Worm (Caenorhabditis elegans) whole organism, mixed stage, embryonic: ENCODE results near the gene slc-36.1.
A peak's percentile ranks its signal among the peaks of the same experiment; 100 is the strongest.

Source experiments
- M03D4.4 ChIP-seq: sonication (generic microtip); optimal IDR thresholded peaks from 2 replicates; lab custom pipeline; 2017; ENCODE audit warnings: mild to moderate bottlenecking, missing genetic modification characterization, missing compliant biosample characterization
- lin-13 ChIP-seq: fragments of 150-350 bp; optimal IDR thresholded peaks from 2 replicates; lab custom pipeline; 2014; ENCODE audit warnings: missing biosample characterization, missing genetic modification characterization
- lin-32 ChIP-seq: fragments of 200-800 bp; sonication (Bioruptor generic); optimal IDR thresholded peaks from 2 replicates; lab custom pipeline; 2018; ENCODE audit warnings: mild to moderate bottlenecking, missing genetic modification characterization, missing compliant biosample characterization
- lsy-2 ChIP-seq: fragments of 150-350 bp; optimal IDR thresholded peaks from 2 replicates; lab custom pipeline; 2014; ENCODE audit warnings: missing biosample characterization, missing genetic modification characterization
- mab-5 ChIP-seq: fragments of 150-350 bp; optimal IDR thresholded peaks from 2 replicates; lab custom pipeline; 2014; ENCODE audit warnings: missing biosample characterization, missing genetic modification characterization
- nhr-28 ChIP-seq: fragments of 150-350 bp; optimal IDR thresholded peaks from 2 replicates; lab custom pipeline; 2014; ENCODE audit warnings: missing biosample characterization, missing genetic modification characterization
- pha-4 ChIP-seq: fragments of 150-350 bp; optimal IDR thresholded peaks from 2 replicates; lab custom pipeline; 2018; ENCODE audit warnings: missing biosample characterization, missing genetic modification reagents, missing genetic modification characterization
- ztf-11 ChIP-seq: fragments of 150-350 bp; optimal IDR thresholded peaks from 2 replicates; lab custom pipeline; 2014; ENCODE audit warnings: missing biosample characterization, missing genetic modification characterization

DNA sequence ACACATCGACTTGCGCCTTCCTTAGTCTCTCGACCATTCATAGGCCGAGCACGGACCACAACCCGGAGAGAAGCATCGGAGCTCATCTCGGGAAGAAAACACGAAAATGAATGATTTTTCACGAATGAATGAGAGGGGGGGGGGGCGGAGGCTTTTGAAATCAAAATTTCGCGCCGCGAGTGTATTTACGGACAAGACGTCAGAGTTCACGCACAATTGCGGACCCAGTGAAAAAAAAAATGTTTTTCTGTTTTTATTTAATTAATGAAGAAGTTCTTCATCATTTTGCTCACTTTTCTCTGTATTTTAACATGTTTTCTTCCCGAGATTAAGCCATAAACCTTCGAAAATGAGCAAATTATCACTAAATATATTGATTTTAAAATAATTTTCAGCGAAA, at the start of gene slc-36.1, which contains the start of gene klp-19:
- TF ChIP-seq pha-4 (tag; lab: Kevin White, UChicago) (no peak), M03D4.4 (tag; lab: Kevin White, UChicago) (peak; percentile 17), lin-32 (GFP tag; lab: Kevin White, UChicago) (no peak), ztf-11 (tag; lab: Kevin White, UChicago) (no peak), lsy-2 (tag; lab: Kevin White, UChicago) (no peak), nhr-28 (tag; lab: Kevin White, UChicago) (no peak), lin-13 (tag; lab: Kevin White, UChicago) (no peak), mab-5 (tag; lab: Kevin White, UChicago) (no peak)
